Worm (Caenorhabditis elegans) whole organism, early embryonic: ENCODE results near the gene cyld-1.

ENCODE experiments used
- B0310.2 ChIP-seq: sonication (generic microtip); optimal IDR thresholded peaks from 2 replicates; lab custom pipeline; 2016; ENCODE audit warnings: mild to moderate bottlenecking, missing genetic modification characterization, missing compliant biosample characterization
- F13C5.2 ChIP-seq: sonication (generic microtip); optimal IDR thresholded peaks from 2 replicates; lab custom pipeline; 2017; ENCODE audit warnings: mild to moderate bottlenecking, missing genetic modification characterization, inconsistent platforms, missing compliant biosample characterization
- aly-1 ChIP-seq: sonication (generic microtip); optimal IDR thresholded peaks from 2 replicates; lab custom pipeline; 2016; ENCODE audit warnings: missing genetic modification characterization, missing compliant biosample characterization
- ama-1 ChIP-seq: fragments of 150-350 bp; optimal IDR thresholded peaks from 2 replicates; lab custom pipeline; 2014
- ceh-13 ChIP-seq: fragments of 200-800 bp; sonication (Bioruptor generic); optimal IDR thresholded peaks from 2 replicates; lab custom pipeline; 2018; ENCODE audit warnings: mild to moderate bottlenecking, missing genetic modification characterization, missing compliant biosample characterization
- ceh-36 ChIP-seq: sonication (generic microtip); optimal IDR thresholded peaks from 2 replicates; lab custom pipeline; 2016; ENCODE audit warnings: missing genetic modification characterization, inconsistent platforms, missing compliant biosample characterization
- ets-7 ChIP-seq: sonication (generic microtip); optimal IDR thresholded peaks from 2 replicates; lab custom pipeline; 2016; ENCODE audit warnings: missing genotype, missing genetic modification characterization, missing compliant biosample characterization
- flt-1 ChIP-seq: fragments of 200-800 bp; sonication (Bioruptor generic); IDR thresholded peaks from 2 replicates; pipeline ENCODE4 v1.3.6; 2022; ENCODE audit warnings: missing genetic modification characterization, missing compliant biosample characterization
- hmbx-1 ChIP-seq: sonication (generic microtip); optimal IDR thresholded peaks from 2 replicates; lab custom pipeline; 2016; ENCODE audit warnings: mild to moderate bottlenecking, missing genetic modification characterization, missing compliant biosample characterization
- hmg-4 ChIP-seq: fragments of 200-800 bp; sonication (Bioruptor generic); optimal IDR thresholded peaks from 2 replicates; lab custom pipeline; 2018; ENCODE audit warnings: mild to moderate bottlenecking, missing genetic modification characterization, missing compliant biosample characterization
- hnd-1 ChIP-seq: sonication (generic microtip); optimal IDR thresholded peaks from 2 replicates; lab custom pipeline; 2016; ENCODE audit warnings: missing genetic modification characterization, missing compliant biosample characterization
- pes-1 ChIP-seq: fragments of 200-800 bp; sonication (Bioruptor generic); IDR thresholded peaks from 2 replicates; pipeline ENCODE4 v1.3.6; 2022; ENCODE audit warnings: missing genetic modification reagents, missing genetic modification characterization, missing compliant biosample characterization
- scrt-1 ChIP-seq: fragments of 200-800 bp; sonication (Bioruptor generic); IDR thresholded peaks from 2 replicates; pipeline ENCODE4 v1.3.6; 2022; ENCODE audit warnings: missing genetic modification characterization, missing compliant biosample characterization
- sea-1 ChIP-seq: fragments of 200-800 bp; sonication (Bioruptor generic); conservative IDR thresholded peaks from 2 replicates; pipeline ENCODE4 v1.3.6; 2022; ENCODE audit warnings: missing genetic modification characterization, missing compliant biosample characterization
- tbx-11 ChIP-seq: fragments of 200-800 bp; sonication (Bioruptor generic); IDR thresholded peaks from 2 replicates; pipeline ENCODE4 v1.3.6; 2022; ENCODE audit warnings: missing genetic modification characterization, missing compliant biosample characterization
- tbx-37 ChIP-seq: fragments of 200-800 bp; sonication (Bioruptor generic); conservative IDR thresholded peaks from 2 replicates; pipeline ENCODE4 v1.3.6; 2022; ENCODE audit warnings: missing genetic modification reagents, missing genetic modification characterization, missing compliant biosample characterization
- tra-4 ChIP-seq: sonication (generic microtip); optimal IDR thresholded peaks from 2 replicates; lab custom pipeline; 2017; ENCODE audit warnings: missing genetic modification characterization, missing compliant biosample characterization

cyld-1 gene

ce11 chrIII:9907574-9907973 is 2.9 kb downstream of the cyld-1 start:
- no peak for TF ChIP-seq tbx-37 (GFP tag; lab: Robert Waterston, UW)
- TF ChIP-seq F13C5.2 (tag; lab: Kevin White, UChicago), result no peak
- TF ChIP-seq scrt-1 (GFP tag; lab: Robert Waterston, UW), result no peak
- no peak for TF ChIP-seq tbx-11 (GFP tag; lab: Robert Waterston, UW)
- TF ChIP-seq aly-1 (tag; lab: Kevin White, UChicago), result no peak
- TF ChIP-seq sea-1 (GFP tag; lab: Robert Waterston, UW), result no peak
- TF ChIP-seq hmg-4 (GFP tag; lab: Kevin White, UChicago), result no peak
- no peak for TF ChIP-seq ets-7 (tag; lab: Kevin White, UChicago)
- no peak for TF ChIP-seq ceh-36 (tag; lab: Kevin White, UChicago)

DNA sequence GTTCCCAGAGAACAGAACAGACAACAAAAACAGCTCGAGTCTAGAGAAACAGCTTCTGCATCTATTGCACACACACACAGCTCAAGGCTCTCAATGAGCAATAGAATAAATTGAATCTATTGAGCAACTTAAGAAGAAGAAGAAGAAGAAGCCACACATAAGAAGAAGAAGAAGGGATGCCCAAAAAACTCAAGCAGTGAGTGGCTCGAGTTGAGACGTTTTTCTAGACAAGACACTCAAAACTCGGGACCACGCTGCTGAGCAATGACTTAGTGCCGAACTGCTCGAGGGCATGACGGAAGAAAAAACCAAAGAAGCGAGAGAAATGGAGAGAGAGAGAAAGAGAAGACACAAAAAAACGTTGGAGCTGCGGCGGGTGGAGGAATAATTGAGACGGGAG is 5.2 kb downstream of the cyld-1 start:
- no peak for TF ChIP-seq tra-4 (tag; lab: Kevin White, UChicago)

- TF ChIP-seq hmg-4 (GFP tag; lab: Kevin White, UChicago) (no peak), aly-1 (tag; lab: Kevin White, UChicago) (no peak), ets-7 (tag; lab: Kevin White, UChicago) (no peak), tbx-11 (GFP tag; lab: Robert Waterston, UW) (no peak), hnd-1 (tag; lab: Kevin White, UChicago) (no peak), scrt-1 (GFP tag; lab: Robert Waterston, UW) (no peak), flt-1 (no peak), pes-1 (no peak)
These were observed 6.7 kb downstream of the cyld-1 start for ce11 chrIII:9903694-9904292.

- TF ChIP-seq ceh-36 (tag; lab: Kevin White, UChicago) (no peak), scrt-1 (GFP tag; lab: Robert Waterston, UW) (no peak), F13C5.2 (tag; lab: Kevin White, UChicago) (no peak), tra-4 (tag; lab: Kevin White, UChicago) (no peak), pes-1 (no peak), ama-1 (lab: Kevin White, UChicago) (no peak), hnd-1 (tag; lab: Kevin White, UChicago) (no peak), hmg-4 (GFP tag; lab: Kevin White, UChicago) (no peak), flt-1 (no peak), tbx-11 (GFP tag; lab: Robert Waterston, UW) (no peak), ets-7 (tag; lab: Kevin White, UChicago) (no peak), tbx-37 (GFP tag; lab: Robert Waterston, UW) (no peak), hmbx-1 (no peak), ceh-13 (GFP tag; lab: Kevin White, UChicago) (no peak)
These were observed 10.7 kb downstream of the cyld-1 start for ce11 chrIII:9899720-9900119.

ce11 chrIII:9892855-9893254 is 17.6 kb downstream of the cyld-1 start, which contains the start of gene mam-7:
Gene mam-7 (plus strand): TSS chrIII:9893155.
- no peak for TF ChIP-seq tbx-11 (GFP tag; lab: Robert Waterston, UW)
- no peak for TF ChIP-seq hnd-1 (tag; lab: Kevin White, UChicago)
- TF ChIP-seq scrt-1 (GFP tag; lab: Robert Waterston, UW), result no peak
- TF ChIP-seq ceh-36 (tag; lab: Kevin White, UChicago), result no peak
- no peak for TF ChIP-seq B0310.2 (tag; lab: Kevin White, UChicago)
- no peak for TF ChIP-seq F13C5.2 (tag; lab: Kevin White, UChicago)
- TF ChIP-seq ceh-13 (GFP tag; lab: Kevin White, UChicago), result no peak
- TF ChIP-seq hmg-4 (GFP tag; lab: Kevin White, UChicago), result no peak
- no peak for TF ChIP-seq aly-1 (tag; lab: Kevin White, UChicago)
- no peak for TF ChIP-seq ets-7 (tag; lab: Kevin White, UChicago)
- no peak for TF ChIP-seq tra-4 (tag; lab: Kevin White, UChicago)

DNA sequence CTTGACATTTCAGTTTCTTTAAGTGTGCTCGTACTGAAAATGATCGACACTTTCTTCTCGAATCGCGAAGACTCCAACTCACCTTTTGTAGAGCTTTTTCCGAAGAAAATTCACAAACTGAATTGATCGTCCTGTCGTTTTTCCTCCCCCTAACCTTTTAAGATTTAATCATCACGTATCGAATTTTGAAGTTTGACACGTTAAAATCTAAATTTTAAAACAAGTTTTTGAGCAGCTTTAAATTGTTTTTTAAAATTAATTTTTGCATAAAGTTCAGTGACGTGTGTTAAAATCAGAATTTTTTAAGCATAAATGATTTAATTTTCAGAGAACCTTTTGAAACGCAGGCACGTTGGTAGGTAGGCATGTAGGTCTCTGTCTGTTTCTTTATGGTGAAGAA is 19.1 kb downstream of the cyld-1 start, which contains the start of gene alg-4:
TSS of gene alg-4 (minus strand) at position 101 of the 400 bp plus-strand sequence.
- no peak for TF ChIP-seq hnd-1 (tag; lab: Kevin White, UChicago)
- no peak for TF ChIP-seq aly-1 (tag; lab: Kevin White, UChicago)
- no peak for TF ChIP-seq flt-1
- TF ChIP-seq B0310.2 (tag; lab: Kevin White, UChicago), result no peak
- TF ChIP-seq F13C5.2 (tag; lab: Kevin White, UChicago), result no peak
- TF ChIP-seq hmg-4 (GFP tag; lab: Kevin White, UChicago), result no peak
- TF ChIP-seq tbx-11 (GFP tag; lab: Robert Waterston, UW), result no peak
- no peak for TF ChIP-seq scrt-1 (GFP tag; lab: Robert Waterston, UW)
- no peak for TF ChIP-seq ceh-36 (tag; lab: Kevin White, UChicago)
- TF ChIP-seq tra-4 (tag; lab: Kevin White, UChicago), result no peak

- TF ChIP-seq F13C5.2 (tag; lab: Kevin White, UChicago) (no peak), ets-7 (tag; lab: Kevin White, UChicago) (no peak), hmg-4 (GFP tag; lab: Kevin White, UChicago) (no peak), tra-4 (tag; lab: Kevin White, UChicago) (no peak), B0310.2 (tag; lab: Kevin White, UChicago) (no peak), tbx-37 (GFP tag; lab: Robert Waterston, UW) (no peak), ama-1 (lab: Kevin White, UChicago) (no peak), flt-1 (no peak), hnd-1 (tag; lab: Kevin White, UChicago) (no peak), sea-1 (GFP tag; lab: Robert Waterston, UW) (no peak), ceh-36 (tag; lab: Kevin White, UChicago) (no peak), hmbx-1 (no peak), tbx-11 (GFP tag; lab: Robert Waterston, UW) (no peak), aly-1 (tag; lab: Kevin White, UChicago) (no peak)
These were observed 24.1 kb downstream of the cyld-1 start for ce11 chrIII:9886323-9886722.
